Worm (Caenorhabditis elegans) whole organism, L4 larva: ENCODE data around the gene twk-22.

Source experiments
- F37D6.2 ChIP-seq: sonication (generic microtip); optimal IDR thresholded peaks from 2 replicates; lab custom pipeline; 2016; ENCODE audit warnings: mild to moderate bottlenecking, missing genetic modification characterization, missing compliant biosample characterization
- F44E2.7 ChIP-seq: fragments of 200-800 bp; sonication (Bioruptor generic); IDR thresholded peaks from 2 replicates; pipeline ENCODE4 v2.1.2; 2022; ENCODE audit warnings: missing genetic modification characterization, missing compliant biosample characterization
- T26A8.4 ChIP-seq: fragments of 200-800 bp; sonication (Bioruptor generic); IDR thresholded peaks from 2 replicates; pipeline ENCODE4 v1.3.6; 2022; ENCODE audit warnings: missing genetic modification characterization, missing compliant biosample characterization
- Y48G9A.11 ChIP-seq: fragments of 200-800 bp; sonication (Bioruptor generic); IDR thresholded peaks from 2 replicates; pipeline ENCODE4 v1.3.6; 2022; ENCODE audit warnings: missing genetic modification reagents, missing genetic modification characterization, missing compliant biosample characterization
- Y5F2A.4 ChIP-seq: fragments of 200-800 bp; sonication (Bioruptor generic); optimal IDR thresholded peaks from 2 replicates; lab custom pipeline; 2018; ENCODE audit warnings: mild to moderate bottlenecking, missing genetic modification characterization, missing compliant biosample characterization
- ZK337.2 ChIP-seq: fragments of 200-800 bp; sonication (Bioruptor generic); IDR thresholded peaks from 2 replicates; pipeline ENCODE4 v1.3.6; 2022; ENCODE audit warnings: missing genetic modification reagents, missing genetic modification characterization, missing compliant biosample characterization
- aha-1 ChIP-seq: fragments of 150-350 bp; peaks from one replicate; lab custom pipeline; 2014; ENCODE audit warnings: missing biosample characterization, missing genetic modification characterization
- ama-1 ChIP-seq: fragments of 150-350 bp; optimal IDR thresholded peaks from 2 replicates; lab custom pipeline; 2014; ENCODE audit warnings: inconsistent platforms, mixed read lengths
- arid-1 ChIP-seq: fragments of 200-800 bp; sonication (Bioruptor generic); conservative IDR thresholded peaks from 2 replicates; pipeline ENCODE4 v1.3.6; 2022; ENCODE audit warnings: missing genetic modification reagents, missing genetic modification characterization, missing compliant biosample characterization
- ceh-44 ChIP-seq: fragments of 200-800 bp; sonication (Bioruptor generic); IDR thresholded peaks from 2 replicates; pipeline ENCODE4 v1.3.6; 2022; ENCODE audit warnings: missing genetic modification reagents, missing genetic modification characterization, missing compliant biosample characterization
- ces-1 ChIP-seq: fragments of 150-350 bp; sonication (generic microtip); optimal IDR thresholded peaks from 4 replicates; lab custom pipeline; 2014; ENCODE audit warnings: missing biosample characterization, missing genetic modification reagents, missing genetic modification characterization
- ctbp-1 ChIP-seq: fragments of 200-800 bp; sonication (Bioruptor generic); IDR thresholded peaks from 2 replicates; pipeline ENCODE4 v1.3.6; 2022; ENCODE audit warnings: missing genetic modification reagents, missing genetic modification characterization, missing compliant biosample characterization
- daf-12 ChIP-seq: fragments of 150-350 bp; optimal IDR thresholded peaks from 2 replicates; lab custom pipeline; 2014; ENCODE audit warnings: missing biosample characterization, missing genetic modification reagents, missing genetic modification characterization
- daf-16 ChIP-seq, 3 experiments: sonication (generic microtip); optimal IDR thresholded peaks; 2 replicates each; lab custom pipeline; 2016 to 2017; ENCODE audit warnings: missing genetic modification characterization in 3 of 3, missing genetic modification reagents in 3 of 3, mild to moderate bottlenecking in 2 of 3, missing compliant biosample characterization in 2 of 3, missing biosample characterization in 1 of 3, moderate library complexity in 1 of 3
- daf-19 ChIP-seq: fragments of 200-800 bp; sonication (Bioruptor generic); conservative IDR thresholded peaks from 2 replicates; pipeline ENCODE4 v1.3.6; 2022; ENCODE audit warnings: missing genetic modification characterization, missing compliant biosample characterization
- dmd-6 ChIP-seq: fragments of 200-800 bp; sonication (Bioruptor generic); IDR thresholded peaks from 2 replicates; pipeline ENCODE4 v1.3.6; 2022; ENCODE audit warnings: missing genetic modification reagents, missing genetic modification characterization, missing compliant biosample characterization
- dve-1 ChIP-seq: sonication (generic microtip); optimal IDR thresholded peaks from 2 replicates; lab custom pipeline; 2017; ENCODE audit warnings: antibody characterized with exemption, mild to moderate bottlenecking, missing genetic modification characterization, missing compliant biosample characterization; ENCODE audit not compliant: insufficient read depth
- egl-43 ChIP-seq: fragments of 200-800 bp; sonication (Bioruptor generic); IDR thresholded peaks from 2 replicates; pipeline ENCODE4 v1.3.6; 2022; ENCODE audit warnings: missing genetic modification reagents, missing genetic modification characterization, missing compliant biosample characterization
- hif-1 ChIP-seq, 2 experiments: sonication (generic microtip); optimal IDR thresholded peaks; 2 replicates each; lab custom pipeline; 2016 to 2017; ENCODE audit warnings: missing compliant biosample characterization in 2 of 2, missing genetic modification characterization in 2 of 2, missing genetic modification reagents in 2 of 2, missing genotype in 2 of 2, mild to moderate bottlenecking in 1 of 2
- hlh-11 ChIP-seq: fragments of 200-800 bp; sonication (Bioruptor generic); optimal IDR thresholded peaks from 2 replicates; lab custom pipeline; 2018; ENCODE audit warnings: mild to moderate bottlenecking, missing genetic modification characterization, missing compliant biosample characterization
- hlh-30 ChIP-seq: sonication (generic microtip); optimal IDR thresholded peaks from 2 replicates; lab custom pipeline; 2017; ENCODE audit warnings: antibody characterized with exemption, mild to moderate bottlenecking, missing genetic modification characterization, missing compliant biosample characterization; ENCODE audit not compliant: insufficient read depth
- lin-1 ChIP-seq: fragments of 200-800 bp; sonication (Bioruptor generic); IDR thresholded peaks from 2 replicates; pipeline ENCODE4 v1.3.6; 2022; ENCODE audit warnings: missing genetic modification reagents, missing genetic modification characterization, missing compliant biosample characterization
- lin-13 ChIP-seq: fragments of 150-350 bp; optimal IDR thresholded peaks from 2 replicates; lab custom pipeline; 2014; ENCODE audit warnings: missing biosample characterization, missing genetic modification reagents, missing genetic modification characterization
- lin-15B ChIP-seq: fragments of 150-350 bp; sonication (generic microtip); optimal IDR thresholded peaks from 3 replicates; lab custom pipeline; 2014; ENCODE audit warnings: missing biosample characterization, missing genetic modification characterization
- lin-29 ChIP-seq: fragments of 200-800 bp; sonication (Bioruptor generic); IDR thresholded peaks from 2 replicates; pipeline ENCODE4 v1.3.6; 2022; ENCODE audit warnings: missing genetic modification reagents, missing genetic modification characterization, missing compliant biosample characterization
- lin-38 ChIP-seq: fragments of 200-800 bp; sonication (Bioruptor generic); IDR thresholded peaks from 2 replicates; pipeline ENCODE4 v1.3.6; 2022; ENCODE audit warnings: missing genetic modification reagents, missing genetic modification characterization, missing compliant biosample characterization
- mxl-2 ChIP-seq: fragments of 200-800 bp; sonication (Bioruptor generic); conservative IDR thresholded peaks from 2 replicates; pipeline ENCODE4 v1.3.6; 2022; ENCODE audit warnings: missing genetic modification reagents, missing genetic modification characterization, missing compliant biosample characterization
- nhr-102 ChIP-seq: sonication (generic microtip); optimal IDR thresholded peaks from 2 replicates; lab custom pipeline; 2016; ENCODE audit warnings: mild to moderate bottlenecking, missing genetic modification characterization, moderate library complexity, missing compliant biosample characterization
- nhr-25 ChIP-seq: sonication (generic microtip); optimal IDR thresholded peaks from 2 replicates; lab custom pipeline; 2017; ENCODE audit warnings: missing genetic modification characterization, mild to moderate bottlenecking, missing compliant biosample characterization, antibody characterized with exemption, moderate library complexity, borderline replicate concordance; ENCODE audit not compliant: insufficient read depth
- nhr-28 ChIP-seq: fragments of 150-350 bp; optimal IDR thresholded peaks from 2 replicates; lab custom pipeline; 2014; ENCODE audit warnings: missing biosample characterization, missing genetic modification characterization
- nhr-77 ChIP-seq: fragments of 150-350 bp; optimal IDR thresholded peaks from 2 replicates; lab custom pipeline; 2014; ENCODE audit warnings: missing biosample characterization, missing genetic modification characterization
- php-3 ChIP-seq: fragments of 200-800 bp; sonication (Bioruptor generic); IDR thresholded peaks from 2 replicates; pipeline ENCODE4 v1.3.6; 2022; ENCODE audit warnings: missing genetic modification reagents, missing genetic modification characterization, missing compliant biosample characterization
- pqm-1 ChIP-seq: sonication (generic microtip); optimal IDR thresholded peaks from 2 replicates; lab custom pipeline; 2017; ENCODE audit warnings: missing biosample characterization, missing genetic modification characterization
- rbr-2 ChIP-seq: sonication (generic microtip); optimal IDR thresholded peaks from 2 replicates; lab custom pipeline; 2016; ENCODE audit warnings: missing genotype, missing genetic modification characterization, missing compliant biosample characterization
- unc-130 ChIP-seq: sonication (generic microtip); optimal IDR thresholded peaks from 2 replicates; lab custom pipeline; 2016; ENCODE audit warnings: missing genetic modification reagents, missing genetic modification characterization, missing compliant biosample characterization
- unc-62 ChIP-seq, 3 experiments: fragments of 150-350 bp in 1 of 3; sonication (generic microtip); optimal IDR thresholded peaks in 2 of 3; peaks in 1 of 3; 1 replicate in 1 of 3; 2 replicates in 2 of 3; lab custom pipeline; 2014 to 2017; ENCODE audit warnings: missing biosample characterization in 3 of 3, missing genetic modification characterization in 3 of 3, missing genetic modification reagents in 3 of 3, missing genotype in 1 of 3
- ztf-11 ChIP-seq: fragments of 150-350 bp; optimal IDR thresholded peaks from 2 replicates; lab custom pipeline; 2014; ENCODE audit warnings: missing biosample characterization, missing genetic modification characterization

Gene twk-22

ce11 chrX:16306164-16306563 lies at the start of gene twk-22:
Gene twk-22 (plus strand): TSS chrX:16306464.
- TF ChIP-seq arid-1 (GFP tag; lab: Robert Waterston, UW) (no peak), F37D6.2 (tag; lab: Kevin White, UChicago) (no peak), Y48G9A.11 (GFP tag; lab: Robert Waterston, UW) (no peak), ces-1 (GFP tag; lab: Kevin White, UChicago) (no peak), daf-19 (GFP tag; lab: Robert Waterston, UW) (no peak), nhr-25 (tag; lab: Kevin White, UChicago) (no peak), dmd-6 (GFP tag; lab: Robert Waterston, UW) (no peak), lin-29 (GFP tag; lab: Robert Waterston, UW) (no peak), T26A8.4 (GFP tag; lab: Robert Waterston, UW) (no peak), mxl-2 (GFP tag; lab: Robert Waterston, UW) (no peak), nhr-102 (no peak), unc-130 (no peak), ama-1 (lab: Kevin White, UChicago) (no peak), hif-1 (tag; optimal IDR thresholded peaks at IDR 0.05; lab: Kevin White, UChicago) (no peak), ceh-44 (GFP tag; lab: Robert Waterston, UW) (no peak), nhr-77 (tag; lab: Kevin White, UChicago) (no peak), ctbp-1 (GFP tag; lab: Robert Waterston, UW) (no peak), php-3 (GFP tag; lab: Robert Waterston, UW) (no peak), ZK337.2 (GFP tag; lab: Robert Waterston, UW) (no peak)

ce11 chrX:16258503-16258902 lies 47.8 kb upstream of the twk-22 start:
- TF ChIP-seq lin-13 (GFP tag; lab: Kevin White, UChicago) (no peak), aha-1 (peak; percentile 69), F44E2.7 (GFP tag; lab: Robert Waterston, UW) (0 out of 2 replicates have a peak, but pooled peaks have one; percentile 24)

ce11 chrX:16260077-16260476 lies 46.2 kb upstream of the twk-22 start:
- TF ChIP-seq hlh-30 (tag; lab: Kevin White, UChicago) (peak; percentile 6), rbr-2 (no peak), egl-43 (GFP tag; lab: Robert Waterston, UW) (no peak), pqm-1 (peak; percentile 85), daf-16 (GFP tag; optimal IDR thresholded peaks at IDR 0.05; lab: Kevin White, UChicago) (no peak), daf-16 (tag; optimal IDR thresholded peaks at IDR 0.05; lab: Kevin White, UChicago) (peak; percentile 53), dve-1 (tag; lab: Kevin White, UChicago) (peak; percentile 43), hlh-11 (tag; lab: Kevin White, UChicago) (peak; percentile 22), dmd-6 (GFP tag; lab: Robert Waterston, UW) (peak; percentile 58; the same call in 1 of the 2 replicates), lin-1 (0 out of 2 replicates have a peak, but pooled peaks have one; percentile 62), nhr-28 (tag; lab: Kevin White, UChicago) (peak; percentile 64), aha-1 (peak; percentile 30)

ce11 chrX:16261993-16262392 lies 44.3 kb upstream of the twk-22 start, which contains the start of gene sgk-1:
Gene sgk-1 (minus strand): TSS chrX:16262122.
- TF ChIP-seq hlh-11 (tag; lab: Kevin White, UChicago) (peak; percentile 44), unc-62 (GFP tag; optimal IDR thresholded peaks at IDR 0.05 in 1 of 2; lab: Kevin White, UChicago) (peak in 1 of 2 experiments; percentile 6), unc-62 (tag; optimal IDR thresholded peaks at IDR 0.05; lab: Kevin White, UChicago) (no peak), dmd-6 (GFP tag; lab: Robert Waterston, UW) (0 out of 2 replicates have a peak, but pooled peaks have one; percentile 31), dve-1 (tag; lab: Kevin White, UChicago) (peak; percentile 40), ztf-11 (no peak), hlh-30 (tag; lab: Kevin White, UChicago) (peak; percentile 27), lin-38 (GFP tag; lab: Robert Waterston, UW) (no peak), Y5F2A.4 (GFP tag; lab: Kevin White, UChicago) (no peak), lin-15B (tag; lab: Kevin White, UChicago) (no peak), daf-12 (no peak), pqm-1 (peak; percentile 57)
